Worm (Caenorhabditis elegans): ENCODE measurements around the gene E02A10.3.

The E02A10.3 gene

DNA sequence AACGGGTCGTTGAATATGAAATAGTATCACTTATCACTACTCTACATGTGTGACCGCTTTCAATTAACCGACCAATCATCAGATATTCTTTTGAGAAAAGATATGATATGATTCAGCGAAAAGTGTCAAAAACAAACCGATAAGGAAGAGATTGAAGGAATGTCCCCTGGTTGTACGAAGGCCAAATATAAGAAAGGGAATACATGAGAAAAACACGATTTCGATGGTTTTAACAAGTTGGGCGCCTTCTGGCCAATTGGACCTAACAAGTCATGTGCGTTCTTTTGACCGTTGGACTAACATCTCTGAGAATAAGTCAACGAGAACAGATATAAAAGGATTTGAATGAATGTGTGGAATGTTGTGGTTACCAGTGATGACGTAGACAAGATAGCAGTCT is 23.5 kb upstream of the E02A10.3 start:
- TF ChIP-seq ceh-83 (GFP tag; optimal IDR thresholded peaks at IDR 0.05) (no peak), drap-1 (GFP tag; optimal IDR thresholded peaks at IDR 0.05) (no peak), sptf-1 (tag; optimal IDR thresholded peaks at IDR 0.05) (no peak), nhr-2 (tag; optimal IDR thresholded peaks at IDR 0.05) (no peak), flh-1 (GFP tag; optimal IDR thresholded peaks at IDR 0.05) (no peak), lin-13 (tag; optimal IDR thresholded peaks at IDR 0.05) (no peak), lsy-2 (tag; optimal IDR thresholded peaks at IDR 0.05) (no peak), ham-2 (GFP tag; optimal IDR thresholded peaks at IDR 0.05) (no peak), zip-8 (tag; optimal IDR thresholded peaks at IDR 0.05) (no peak), unc-120 (tag; optimal IDR thresholded peaks at IDR 0.05; ENCODE audit: poor library complexity, severe bottlenecking) (no peak), ceh-39 (tag; optimal IDR thresholded peaks at IDR 0.05) (no peak), M03D4.4 (tag; optimal IDR thresholded peaks at IDR 0.05) (no peak), nhr-28 (tag; optimal IDR thresholded peaks at IDR 0.05) (no peak), snpc-4 (tag; optimal IDR thresholded peaks at IDR 0.05) (no peak)

DNA sequence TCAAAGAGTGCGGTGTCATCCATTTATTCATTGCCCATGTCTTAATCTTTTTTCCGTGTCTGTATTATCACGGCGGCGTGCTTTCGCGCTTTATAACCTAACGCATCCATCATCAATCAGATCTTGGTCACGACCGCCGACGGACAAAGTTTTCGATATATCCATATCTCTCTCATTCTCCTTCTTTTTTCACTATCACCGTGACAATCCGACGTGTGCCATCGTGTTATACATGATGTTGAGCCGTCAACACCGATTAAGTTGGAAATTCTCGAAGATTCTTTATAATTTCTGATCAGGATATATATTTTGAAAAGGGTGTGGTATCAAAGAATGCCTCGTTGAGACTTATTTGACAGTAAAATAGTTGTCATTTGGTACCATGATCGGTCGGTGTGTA is 22.5 kb upstream of the E02A10.3 start:
- TF ChIP-seq nhr-237 (tag; optimal IDR thresholded peaks at IDR 0.05), result no peak
- TF ChIP-seq flh-1 (GFP tag; optimal IDR thresholded peaks at IDR 0.05), result no peak
- no peak for TF ChIP-seq blmp-1 (tag; optimal IDR thresholded peaks at IDR 0.05)
- TF ChIP-seq tbx-8 (GFP tag; optimal IDR thresholded peaks at IDR 0.05), result no peak
- no peak for TF ChIP-seq unc-39 (tag; optimal IDR thresholded peaks at IDR 0.05)
- TF ChIP-seq sptf-1 (tag; optimal IDR thresholded peaks at IDR 0.05), result no peak
- no peak for TF ChIP-seq lin-32 (GFP tag; optimal IDR thresholded peaks at IDR 0.05)
- TF ChIP-seq unc-62 (GFP tag; optimal IDR thresholded peaks at IDR 0.05), result no peak
- no peak for TF ChIP-seq lsy-2 (tag; optimal IDR thresholded peaks at IDR 0.05)
- TF ChIP-seq pha-4 (tag; optimal IDR thresholded peaks at IDR 0.05), result no peak
- no peak for TF ChIP-seq bed-3 (GFP tag; optimal IDR thresholded peaks at IDR 0.05)
- no peak for TF ChIP-seq ceh-43 (GFP tag; optimal IDR thresholded peaks at IDR 0.05)
- TF ChIP-seq nhr-12 (tag; optimal IDR thresholded peaks at IDR 0.05), result no peak
- no peak for TF ChIP-seq nhr-2 (tag; optimal IDR thresholded peaks at IDR 0.05)

DNA sequence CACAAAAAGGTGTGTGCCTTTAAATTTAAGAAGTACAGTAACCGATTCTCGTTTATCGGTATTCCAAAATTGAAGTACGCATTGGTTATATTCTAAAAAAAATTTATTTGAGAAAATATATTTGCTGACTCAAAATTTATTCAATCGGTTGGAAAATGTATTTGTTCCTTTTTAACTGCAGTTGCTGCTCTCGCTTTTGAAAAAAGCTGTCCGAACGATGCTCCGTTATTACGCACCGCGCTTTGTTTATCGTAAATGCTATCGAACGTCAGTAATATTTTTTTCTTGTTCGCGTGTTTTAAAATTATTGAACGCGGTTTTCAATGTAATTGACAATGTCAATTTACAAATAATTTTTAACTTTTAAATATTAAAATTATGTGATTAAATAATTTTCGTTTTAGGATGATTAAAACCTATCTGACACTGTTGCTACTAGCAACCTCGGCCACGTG is 19.0 kb upstream of the E02A10.3 start, which contains the start of gene sel-1:
sel-1 (plus strand) TSS at position 405 of the 455 bp plus-strand sequence.
- TF ChIP-seq elt-3 (tag; optimal IDR thresholded peaks at IDR 0.05), result no peak
- TF ChIP-seq unc-39 (tag; optimal IDR thresholded peaks at IDR 0.05), result no peak
- no peak for TF ChIP-seq ceh-43 (GFP tag; optimal IDR thresholded peaks at IDR 0.05)
- no peak for TF ChIP-seq cnd-1 (tag; optimal IDR thresholded peaks at IDR 0.05)
- no peak for TF ChIP-seq flh-1 (GFP tag; optimal IDR thresholded peaks at IDR 0.05)
- no peak for TF ChIP-seq unc-62 (GFP tag; optimal IDR thresholded peaks at IDR 0.05)
- TF ChIP-seq ceh-83 (GFP tag; optimal IDR thresholded peaks at IDR 0.05), result no peak
- TF ChIP-seq mep-1 (tag; optimal IDR thresholded peaks at IDR 0.05), result no peak
- TF ChIP-seq nhr-12 (tag; optimal IDR thresholded peaks at IDR 0.05), result no peak
- no peak for TF ChIP-seq lsy-2 (tag; optimal IDR thresholded peaks at IDR 0.05)
- no peak for TF ChIP-seq M03D4.4 (tag; optimal IDR thresholded peaks at IDR 0.05)
- no peak for TF ChIP-seq sptf-1 (tag; optimal IDR thresholded peaks at IDR 0.05)
- TF ChIP-seq nhr-76 (tag; optimal IDR thresholded peaks at IDR 0.05), result no peak
- TF ChIP-seq snpc-4 (tag; optimal IDR thresholded peaks at IDR 0.05), result no peak

DNA sequence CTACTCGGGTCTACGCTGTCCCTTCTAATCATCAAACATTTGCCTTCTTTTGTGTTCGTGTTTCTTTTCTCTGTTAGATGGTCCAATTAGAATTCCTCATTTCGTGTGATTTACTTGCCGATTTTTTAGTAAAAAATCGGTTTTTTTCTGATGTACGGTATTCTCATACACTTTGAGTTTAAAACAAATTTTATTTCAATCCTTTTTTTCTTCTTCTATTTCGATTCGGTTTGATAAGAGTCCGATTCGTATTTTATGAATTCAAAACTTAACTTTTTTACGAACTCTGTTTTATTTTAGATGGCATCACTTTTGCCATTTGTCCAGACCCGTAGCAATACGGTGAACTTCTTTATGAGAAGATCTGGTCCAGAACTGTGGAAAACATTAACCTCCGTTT is 16.2 kb upstream of the E02A10.3 start, which contains the start of gene mrps-5:
mrps-5 (plus strand) TSS at position 301 of the 400 bp plus-strand sequence.
- TF ChIP-seq flh-1 (GFP tag; optimal IDR thresholded peaks at IDR 0.05), result no peak
- TF ChIP-seq lin-32 (GFP tag; optimal IDR thresholded peaks at IDR 0.05), result no peak
- no peak for TF ChIP-seq ham-2 (GFP tag; optimal IDR thresholded peaks at IDR 0.05)
- no peak for TF ChIP-seq ceh-43 (GFP tag; optimal IDR thresholded peaks at IDR 0.05)

DNA sequence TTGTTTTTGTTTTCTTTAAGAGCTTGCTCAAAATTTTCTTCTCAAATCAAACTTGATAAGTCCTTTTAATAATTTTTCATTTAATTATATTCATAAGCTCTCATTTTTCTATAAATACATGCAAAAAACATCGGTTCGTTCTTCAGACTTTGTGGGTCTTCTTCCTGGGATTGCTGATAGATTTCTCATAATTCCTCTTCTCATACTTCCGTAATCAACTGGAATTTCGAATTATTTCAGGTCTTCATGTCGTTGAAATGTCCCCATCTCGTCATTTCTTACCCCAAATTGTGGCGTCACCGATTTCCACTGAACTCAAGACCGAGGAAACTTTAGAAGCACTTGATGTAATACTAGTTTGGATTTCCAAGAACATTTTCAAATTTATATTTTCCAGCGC is 14.5 kb upstream of the E02A10.3 start:
- TF ChIP-seq flh-1 (GFP tag; optimal IDR thresholded peaks at IDR 0.05) (no peak), snpc-4 (tag; optimal IDR thresholded peaks at IDR 0.05) (no peak), blmp-1 (tag; optimal IDR thresholded peaks at IDR 0.05) (no peak), sptf-1 (tag; optimal IDR thresholded peaks at IDR 0.05) (no peak), unc-120 (tag; optimal IDR thresholded peaks at IDR 0.05; ENCODE audit: poor library complexity, severe bottlenecking) (no peak), mab-5 (tag; optimal IDR thresholded peaks at IDR 0.05) (no peak), unc-62 (GFP tag; optimal IDR thresholded peaks at IDR 0.05) (no peak), nhr-12 (tag; optimal IDR thresholded peaks at IDR 0.05) (no peak), nhr-237 (tag; optimal IDR thresholded peaks at IDR 0.05) (no peak), lin-32 (GFP tag; optimal IDR thresholded peaks at IDR 0.05) (no peak), drap-1 (GFP tag; optimal IDR thresholded peaks at IDR 0.05) (no peak), elt-3 (tag; optimal IDR thresholded peaks at IDR 0.05) (no peak), ztf-11 (tag; optimal IDR thresholded peaks at IDR 0.05) (no peak), ces-1 (GFP tag; optimal IDR thresholded peaks at IDR 0.05) (no peak), cnd-1 (tag; optimal IDR thresholded peaks at IDR 0.05) (no peak), ceh-43 (GFP tag; optimal IDR thresholded peaks at IDR 0.05) (no peak), sem-2 (GFP tag; optimal IDR thresholded peaks at IDR 0.05) (no peak), zip-8 (tag; optimal IDR thresholded peaks at IDR 0.05) (no peak), elt-1 (tag; optimal IDR thresholded peaks at IDR 0.05; ENCODE audit: borderline replicate concordance, insufficient read depth) (no peak), ceh-39 (tag; optimal IDR thresholded peaks at IDR 0.05) (no peak)

Data from whole organism, mixed stage, embryonic.